Worm (Caenorhabditis elegans) whole organism, early embryonic: ENCODE measurements around the gene clc-24.

ENCODE experiments used
- B0310.2 ChIP-seq: sonication (generic microtip); optimal IDR thresholded peaks from 2 replicates; lab custom pipeline; 2016; ENCODE audit warnings: mild to moderate bottlenecking, missing genetic modification characterization, missing compliant biosample characterization
- F13C5.2 ChIP-seq: sonication (generic microtip); optimal IDR thresholded peaks from 2 replicates; lab custom pipeline; 2017; ENCODE audit warnings: mild to moderate bottlenecking, missing genetic modification characterization, inconsistent platforms, missing compliant biosample characterization
- aly-1 ChIP-seq: sonication (generic microtip); optimal IDR thresholded peaks from 2 replicates; lab custom pipeline; 2016; ENCODE audit warnings: missing genetic modification characterization, missing compliant biosample characterization
- ama-1 ChIP-seq: fragments of 150-350 bp; optimal IDR thresholded peaks from 2 replicates; lab custom pipeline; 2014
- ceh-13 ChIP-seq: fragments of 200-800 bp; sonication (Bioruptor generic); optimal IDR thresholded peaks from 2 replicates; lab custom pipeline; 2018; ENCODE audit warnings: mild to moderate bottlenecking, missing genetic modification characterization, missing compliant biosample characterization
- ceh-36 ChIP-seq: sonication (generic microtip); optimal IDR thresholded peaks from 2 replicates; lab custom pipeline; 2016; ENCODE audit warnings: missing genetic modification characterization, inconsistent platforms, missing compliant biosample characterization
- ets-7 ChIP-seq: sonication (generic microtip); optimal IDR thresholded peaks from 2 replicates; lab custom pipeline; 2016; ENCODE audit warnings: missing genotype, missing genetic modification characterization, missing compliant biosample characterization
- flt-1 ChIP-seq: fragments of 200-800 bp; sonication (Bioruptor generic); IDR thresholded peaks from 2 replicates; pipeline ENCODE4 v1.3.6; 2022; ENCODE audit warnings: missing genetic modification characterization, missing compliant biosample characterization
- hmbx-1 ChIP-seq: sonication (generic microtip); optimal IDR thresholded peaks from 2 replicates; lab custom pipeline; 2016; ENCODE audit warnings: mild to moderate bottlenecking, missing genetic modification characterization, missing compliant biosample characterization
- hmg-4 ChIP-seq: fragments of 200-800 bp; sonication (Bioruptor generic); optimal IDR thresholded peaks from 2 replicates; lab custom pipeline; 2018; ENCODE audit warnings: mild to moderate bottlenecking, missing genetic modification characterization, missing compliant biosample characterization
- hnd-1 ChIP-seq: sonication (generic microtip); optimal IDR thresholded peaks from 2 replicates; lab custom pipeline; 2016; ENCODE audit warnings: missing genetic modification characterization, missing compliant biosample characterization
- pes-1 ChIP-seq: fragments of 200-800 bp; sonication (Bioruptor generic); IDR thresholded peaks from 2 replicates; pipeline ENCODE4 v1.3.6; 2022; ENCODE audit warnings: missing genetic modification reagents, missing genetic modification characterization, missing compliant biosample characterization
- scrt-1 ChIP-seq: fragments of 200-800 bp; sonication (Bioruptor generic); IDR thresholded peaks from 2 replicates; pipeline ENCODE4 v1.3.6; 2022; ENCODE audit warnings: missing genetic modification characterization, missing compliant biosample characterization
- sea-1 ChIP-seq: fragments of 200-800 bp; sonication (Bioruptor generic); conservative IDR thresholded peaks from 2 replicates; pipeline ENCODE4 v1.3.6; 2022; ENCODE audit warnings: missing genetic modification characterization, missing compliant biosample characterization
- tbx-11 ChIP-seq: fragments of 200-800 bp; sonication (Bioruptor generic); IDR thresholded peaks from 2 replicates; pipeline ENCODE4 v1.3.6; 2022; ENCODE audit warnings: missing genetic modification characterization, missing compliant biosample characterization
- tbx-37 ChIP-seq: fragments of 200-800 bp; sonication (Bioruptor generic); conservative IDR thresholded peaks from 2 replicates; pipeline ENCODE4 v1.3.6; 2022; ENCODE audit warnings: missing genetic modification reagents, missing genetic modification characterization, missing compliant biosample characterization
- tra-4 ChIP-seq: sonication (generic microtip); optimal IDR thresholded peaks from 2 replicates; lab custom pipeline; 2017; ENCODE audit warnings: missing genetic modification characterization, missing compliant biosample characterization

The clc-24 gene

DNA sequence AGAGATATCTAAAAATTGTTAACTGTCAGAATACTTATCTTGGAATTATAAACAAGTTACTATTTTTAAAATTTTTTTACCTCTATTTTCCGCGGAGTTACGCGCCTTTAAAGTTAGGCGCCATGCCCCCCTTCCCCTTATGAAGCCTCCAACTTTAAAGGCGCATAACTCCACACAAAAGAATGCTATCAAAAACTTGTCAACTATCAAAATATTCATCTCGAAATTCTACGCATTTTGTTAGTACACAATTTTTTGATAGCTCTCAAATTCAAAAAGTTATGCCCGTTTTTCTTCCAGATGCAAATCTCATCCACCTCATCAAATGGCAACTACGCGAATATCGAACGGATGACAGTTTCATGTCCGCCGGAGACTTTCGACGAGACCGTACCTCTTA is 26.9 kb upstream of the clc-24 start, which contains the start of gene tbc-10:
tbc-10 (plus strand) TSS at position 301 of the 400 bp plus-strand sequence.
- TF ChIP-seq tbx-11 (GFP tag; lab: Robert Waterston, UW) = no peak
- TF ChIP-seq ama-1 (lab: Kevin White, UChicago) = no peak

DNA sequence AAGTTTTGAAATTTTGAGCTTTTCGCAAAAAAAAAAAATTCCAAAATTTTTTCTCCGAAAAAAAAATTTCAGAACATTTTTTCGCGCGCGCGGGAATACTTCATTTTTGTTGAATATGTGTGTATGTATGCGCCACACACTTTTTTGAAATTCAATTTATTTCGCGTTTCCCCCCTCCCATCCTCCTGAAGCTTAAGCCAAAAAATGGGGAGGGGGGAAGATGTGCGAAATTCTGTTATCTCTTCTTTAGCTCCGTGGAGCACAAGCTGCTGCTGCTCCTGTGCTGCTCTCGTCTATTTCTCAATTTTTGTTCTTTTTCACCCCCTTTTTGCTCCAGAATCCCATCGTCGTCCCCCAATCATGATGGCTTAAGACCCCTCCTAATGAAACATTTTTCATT is 20.3 kb upstream of the clc-24 start:
- TF ChIP-seq hmbx-1 = no peak
- TF ChIP-seq B0310.2 (tag; lab: Kevin White, UChicago) = no peak
- no peak for TF ChIP-seq hnd-1 (tag; lab: Kevin White, UChicago)
- no peak for TF ChIP-seq F13C5.2 (tag; lab: Kevin White, UChicago)
- TF ChIP-seq scrt-1 (GFP tag; lab: Robert Waterston, UW) = no peak
- TF ChIP-seq ama-1 (lab: Kevin White, UChicago) = no peak
- no peak for TF ChIP-seq hmg-4 (GFP tag; lab: Kevin White, UChicago)

DNA sequence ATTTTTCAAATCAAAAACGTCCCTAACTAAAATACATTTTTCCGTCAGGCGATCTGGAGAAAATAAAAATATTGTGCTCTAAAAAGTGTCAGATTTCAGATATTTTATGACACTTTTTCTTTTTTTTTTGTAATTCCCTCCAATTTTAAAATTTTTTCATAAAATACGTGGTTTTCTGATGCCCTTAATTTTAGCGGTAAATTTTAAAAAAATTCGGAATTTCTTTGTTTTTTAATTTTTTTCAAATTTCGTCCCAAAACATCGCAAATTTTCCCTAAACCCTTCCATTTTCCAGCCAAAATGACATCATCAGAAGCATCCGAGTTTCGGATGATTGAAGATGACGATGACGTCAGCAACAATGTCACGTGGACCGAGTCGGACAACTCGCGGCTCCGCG is 18.3 kb upstream of the clc-24 start, which contains the start of gene trp-2:
trp-2 (plus strand) TSS at position 301 of the 400 bp plus-strand sequence.
- TF ChIP-seq tra-4 = no peak
- TF ChIP-seq ets-7 (tag; lab: Kevin White, UChicago) = no peak
- TF ChIP-seq ceh-36 (tag; lab: Kevin White, UChicago) = no peak
- no peak for TF ChIP-seq pes-1 (GFP tag; lab: Robert Waterston, UW)
- no peak for TF ChIP-seq hmbx-1
- TF ChIP-seq sea-1 = no peak
- TF ChIP-seq tbx-37 (GFP tag; lab: Robert Waterston, UW) = no peak
- no peak for TF ChIP-seq scrt-1 (GFP tag; lab: Robert Waterston, UW)
- no peak for TF ChIP-seq ama-1 (lab: Kevin White, UChicago)
- no peak for TF ChIP-seq tbx-11 (GFP tag; lab: Robert Waterston, UW)
- no peak for TF ChIP-seq F13C5.2 (tag; lab: Kevin White, UChicago)
- no peak for TF ChIP-seq flt-1 (GFP tag; lab: Robert Waterston, UW)
- no peak for TF ChIP-seq ceh-13 (GFP tag; lab: Kevin White, UChicago)
- no peak for TF ChIP-seq hnd-1 (tag; lab: Kevin White, UChicago)
- TF ChIP-seq hmg-4 (GFP tag; lab: Kevin White, UChicago) = no peak
- TF ChIP-seq B0310.2 (tag; lab: Kevin White, UChicago) = no peak

DNA sequence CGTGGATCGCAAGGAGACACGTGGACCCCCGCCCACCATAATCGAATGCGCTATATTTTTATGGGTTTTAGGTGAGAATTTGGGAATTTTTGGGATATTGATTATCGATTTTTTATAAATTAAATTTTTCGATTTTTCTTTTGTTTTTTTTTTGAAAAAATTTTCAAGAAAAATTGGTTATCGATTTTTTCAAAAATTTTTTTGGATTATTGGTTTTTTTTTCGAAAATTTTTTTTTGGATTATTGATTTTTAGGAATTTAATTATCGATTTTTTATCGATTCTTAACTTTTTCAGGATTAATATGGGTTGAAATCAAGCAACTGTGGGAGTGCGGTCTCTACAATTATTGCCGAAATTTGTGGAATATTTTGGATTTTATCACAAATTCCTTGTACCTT is 13.3 kb upstream of the clc-24 start:
- TF ChIP-seq scrt-1 (GFP tag; lab: Robert Waterston, UW) = no peak
- no peak for TF ChIP-seq pes-1 (GFP tag; lab: Robert Waterston, UW)
- TF ChIP-seq hnd-1 (tag; lab: Kevin White, UChicago) = no peak
- TF ChIP-seq aly-1 = no peak
- TF ChIP-seq ceh-13 (GFP tag; lab: Kevin White, UChicago) = no peak
- no peak for TF ChIP-seq ama-1 (lab: Kevin White, UChicago)
- no peak for TF ChIP-seq tbx-37 (GFP tag; lab: Robert Waterston, UW)
- TF ChIP-seq flt-1 (GFP tag; lab: Robert Waterston, UW) = no peak
- no peak for TF ChIP-seq F13C5.2 (tag; lab: Kevin White, UChicago)
- no peak for TF ChIP-seq hmg-4 (GFP tag; lab: Kevin White, UChicago)
- TF ChIP-seq tbx-11 (GFP tag; lab: Robert Waterston, UW) = no peak
- no peak for TF ChIP-seq B0310.2 (tag; lab: Kevin White, UChicago)
- no peak for TF ChIP-seq hmbx-1
- no peak for TF ChIP-seq ets-7 (tag; lab: Kevin White, UChicago)
- no peak for TF ChIP-seq sea-1
- no peak for TF ChIP-seq tra-4
- TF ChIP-seq ceh-36 (tag; lab: Kevin White, UChicago) = no peak

DNA sequence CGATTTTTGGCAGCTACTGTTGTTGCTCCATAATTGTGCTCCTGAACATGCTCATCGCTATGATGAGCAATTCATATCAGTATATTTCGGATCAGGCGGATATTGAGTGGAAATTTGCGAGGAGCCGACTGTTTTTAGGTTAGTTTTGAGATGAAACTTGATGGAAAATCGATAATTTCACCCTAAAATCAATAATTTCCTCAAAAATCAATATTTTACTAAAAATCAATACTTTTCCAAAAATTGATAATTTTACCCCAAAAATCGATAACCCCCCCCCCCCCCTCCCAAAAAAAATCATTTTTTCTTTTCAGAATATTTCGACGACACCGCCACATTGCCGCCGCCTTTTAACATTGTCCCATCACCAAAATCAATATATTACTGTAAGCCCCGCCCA is 11.0 kb upstream of the clc-24 start:
- TF ChIP-seq hnd-1 (tag; lab: Kevin White, UChicago) = no peak
- no peak for TF ChIP-seq tbx-11 (GFP tag; lab: Robert Waterston, UW)
- no peak for TF ChIP-seq flt-1 (GFP tag; lab: Robert Waterston, UW)
- no peak for TF ChIP-seq tbx-37 (GFP tag; lab: Robert Waterston, UW)
- no peak for TF ChIP-seq F13C5.2 (tag; lab: Kevin White, UChicago)
- TF ChIP-seq ets-7 (tag; lab: Kevin White, UChicago) = no peak
- no peak for TF ChIP-seq ama-1 (lab: Kevin White, UChicago)
- TF ChIP-seq hmg-4 (GFP tag; lab: Kevin White, UChicago) = no peak
- TF ChIP-seq hmbx-1 = no peak
- no peak for TF ChIP-seq B0310.2 (tag; lab: Kevin White, UChicago)
- no peak for TF ChIP-seq sea-1
- TF ChIP-seq tra-4 = no peak

DNA sequence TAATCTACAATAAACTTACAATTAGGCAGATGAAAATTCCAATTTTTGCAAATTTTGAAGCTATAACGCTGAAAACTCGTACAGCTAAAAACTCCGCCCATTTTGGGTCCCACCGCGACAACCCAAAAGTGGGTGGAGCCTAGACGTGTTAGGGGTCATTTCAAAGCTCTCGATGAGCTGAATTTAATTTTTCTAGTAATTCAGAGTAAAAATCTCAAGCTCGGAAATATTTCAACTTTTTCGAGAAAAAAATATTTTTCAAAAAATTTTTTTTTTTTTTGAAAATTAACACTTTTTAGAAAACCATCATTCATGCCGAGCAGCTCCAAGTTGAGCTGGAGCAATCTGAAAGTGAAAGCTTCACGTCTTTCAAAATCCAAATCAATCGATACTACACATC is 8.5 kb upstream of the clc-24 start, which contains the start of gene R06B10.7:
R06B10.7 (minus strand) TSS at position 101 of the 400 bp plus-strand sequence.
- TF ChIP-seq flt-1 (GFP tag; lab: Robert Waterston, UW) (no peak), hmbx-1 (no peak), B0310.2 (tag; lab: Kevin White, UChicago) (no peak), tbx-37 (GFP tag; lab: Robert Waterston, UW) (no peak), ceh-13 (GFP tag; lab: Kevin White, UChicago) (no peak), aly-1 (no peak), pes-1 (GFP tag; lab: Robert Waterston, UW) (no peak), F13C5.2 (tag; lab: Kevin White, UChicago) (no peak), ama-1 (lab: Kevin White, UChicago) (no peak), tbx-11 (GFP tag; lab: Robert Waterston, UW) (no peak), scrt-1 (GFP tag; lab: Robert Waterston, UW) (no peak), ets-7 (tag; lab: Kevin White, UChicago) (no peak), ceh-36 (tag; lab: Kevin White, UChicago) (no peak), sea-1 (no peak), hmg-4 (GFP tag; lab: Kevin White, UChicago) (no peak), hnd-1 (tag; lab: Kevin White, UChicago) (no peak), tra-4 (no peak)

DNA sequence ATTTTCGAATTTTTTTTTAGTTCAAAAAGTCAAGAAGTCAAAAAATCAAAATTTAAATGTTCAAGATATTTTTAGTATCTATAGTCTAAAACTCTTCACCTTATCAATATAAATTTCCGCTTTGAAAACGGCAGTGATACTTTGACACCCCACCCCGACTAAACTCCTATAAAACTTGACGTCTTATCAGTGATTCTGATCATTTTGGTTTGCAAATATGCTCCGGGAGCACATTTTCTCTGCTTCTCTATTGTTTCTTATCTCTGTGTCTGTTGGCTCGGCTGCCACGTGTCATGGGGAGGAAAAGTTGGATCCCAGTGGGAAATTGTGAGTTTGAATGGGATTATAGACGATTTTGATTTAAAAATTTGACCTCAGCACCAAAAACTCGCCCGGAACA is 7.3 kb upstream of the clc-24 start, which contains the start of gene clec-150:
clec-150 (plus strand) TSS at position 198 of the 400 bp plus-strand sequence.
- TF ChIP-seq hmbx-1 (no peak), scrt-1 (GFP tag; lab: Robert Waterston, UW) (no peak), ama-1 (lab: Kevin White, UChicago) (no peak), ceh-36 (tag; lab: Kevin White, UChicago) (no peak), ceh-13 (GFP tag; lab: Kevin White, UChicago) (no peak), aly-1 (no peak), tra-4 (no peak), hnd-1 (tag; lab: Kevin White, UChicago) (no peak), tbx-37 (GFP tag; lab: Robert Waterston, UW) (no peak), ets-7 (tag; lab: Kevin White, UChicago) (no peak), flt-1 (GFP tag; lab: Robert Waterston, UW) (no peak), pes-1 (GFP tag; lab: Robert Waterston, UW) (no peak), hmg-4 (GFP tag; lab: Kevin White, UChicago) (no peak), sea-1 (no peak), tbx-11 (GFP tag; lab: Robert Waterston, UW) (no peak), B0310.2 (tag; lab: Kevin White, UChicago) (no peak), F13C5.2 (tag; lab: Kevin White, UChicago) (no peak)
